Fruit fly (Drosophila melanogaster): ENCODE measurements around the gene Sox21b.

The Sox21b gene

dm6 chr3L:14100058-14100457, 31.1 kb downstream of the Sox21b start:
- TF ChIP-seq CG8478 (optimal IDR thresholded peaks at IDR 0.05) (no peak), CTCF (optimal IDR thresholded peaks at IDR 0.05) (no peak)

dm6 chr3L:14097941-14098545, 33.1 kb downstream of the Sox21b start, which contains the start of gene Fbp1:
TSS of gene Fbp1 (minus strand) at chr3L:14098053.
- no peak for TF ChIP-seq CTCF (optimal IDR thresholded peaks at IDR 0.05)
- no peak for TF ChIP-seq CG8478 (optimal IDR thresholded peaks at IDR 0.05)

dm6 chr3L:14089516-14089915, 41.6 kb downstream of the Sox21b start:
- TF ChIP-seq CTCF (optimal IDR thresholded peaks at IDR 0.05) (no peak), CG8478 (optimal IDR thresholded peaks at IDR 0.05) (no peak)

- no peak for TF ChIP-seq CG8478 (optimal IDR thresholded peaks at IDR 0.05)
- TF ChIP-seq CTCF (optimal IDR thresholded peaks at IDR 0.05), result no peak
Observed at dm6 chr3L:14089010-14089409, 42.1 kb downstream of the Sox21b start.

dm6 chr3L:14086225-14086624, 44.9 kb downstream of the Sox21b start:
- TF ChIP-seq CG8478 (optimal IDR thresholded peaks at IDR 0.05) (no peak), CTCF (optimal IDR thresholded peaks at IDR 0.05) (no peak)

- TF ChIP-seq CG8478 (optimal IDR thresholded peaks at IDR 0.05) (no peak), CTCF (optimal IDR thresholded peaks at IDR 0.05) (no peak)
Observed at dm6 chr3L:14083283-14083682, 47.8 kb downstream of the Sox21b start, which contains the start of gene CG8100. TSS of gene CG8100 (plus strand) at chr3L:14083615.

dm6 chr3L:14079224-14079623, 51.9 kb downstream of the Sox21b start:
- TF ChIP-seq CG8478 (optimal IDR thresholded peaks at IDR 0.05) (no peak), CTCF (optimal IDR thresholded peaks at IDR 0.05) (no peak)

- TF ChIP-seq CTCF (optimal IDR thresholded peaks at IDR 0.05) (no peak), CG8478 (optimal IDR thresholded peaks at IDR 0.05) (no peak)
Observed at dm6 chr3L:14078227-14078626, 52.9 kb downstream of the Sox21b start.

- TF ChIP-seq CTCF (optimal IDR thresholded peaks at IDR 0.05) (no peak), CG8478 (optimal IDR thresholded peaks at IDR 0.05) (no peak)
Observed at dm6 chr3L:14076559-14076958, 54.6 kb downstream of the Sox21b start.

- TF ChIP-seq CTCF (optimal IDR thresholded peaks at IDR 0.05) (no peak), CG8478 (optimal IDR thresholded peaks at IDR 0.05) (no peak)
Observed at dm6 chr3L:14075472-14075871, 55.7 kb downstream of the Sox21b start, which contains the start of gene btl. TSS of gene btl (plus strand) at chr3L:14075772.

- TF ChIP-seq CG8478 (optimal IDR thresholded peaks at IDR 0.05) (no peak), CTCF (optimal IDR thresholded peaks at IDR 0.05) (peak in 1 of 2 experiments; percentile 17)
Observed at dm6 chr3L:14071621-14072020, 59.5 kb downstream of the Sox21b start, which contains the start of gene Pex1. TSS of gene Pex1 (plus strand) at chr3L:14071892.

dm6 chr3L:14064065-14064414, 67.1 kb downstream of the Sox21b start:
- TF ChIP-seq CG8478 (optimal IDR thresholded peaks at IDR 0.05) (no peak), CTCF (optimal IDR thresholded peaks at IDR 0.05) (no peak)

- TF ChIP-seq CG8478 (optimal IDR thresholded peaks at IDR 0.05) (no peak), CTCF (optimal IDR thresholded peaks at IDR 0.05) (no peak)
Observed at dm6 chr3L:14063241-14064064, 67.7 kb downstream of the Sox21b start.

- no peak for TF ChIP-seq CTCF (optimal IDR thresholded peaks at IDR 0.05)
- TF ChIP-seq CG8478 (optimal IDR thresholded peaks at IDR 0.05), result no peak
Observed at dm6 chr3L:14062702-14063101, 68.4 kb downstream of the Sox21b start.
